Worm (Caenorhabditis elegans) whole organism, L4/young adult: ENCODE results near the gene B0563.5.

ENCODE experiments used
- W03F9.2 ChIP-seq: fragments of 150-350 bp; optimal IDR thresholded peaks from 2 replicates; lab custom pipeline; 2014; ENCODE audit warnings: missing biosample characterization, missing genetic modification characterization
- dao-5 ChIP-seq: sonication (generic microtip); optimal IDR thresholded peaks from 2 replicates; lab custom pipeline; 2016; ENCODE audit warnings: missing genotype, missing genetic modification characterization, moderate library complexity, missing compliant biosample characterization
- him-1 ChIP-seq: sonication (generic microtip); optimal IDR thresholded peaks from 2 replicates; lab custom pipeline; 2016; ENCODE audit warnings: missing genotype, missing genetic modification reagents, missing genetic modification characterization, missing compliant biosample characterization

The B0563.5 gene

DNA sequence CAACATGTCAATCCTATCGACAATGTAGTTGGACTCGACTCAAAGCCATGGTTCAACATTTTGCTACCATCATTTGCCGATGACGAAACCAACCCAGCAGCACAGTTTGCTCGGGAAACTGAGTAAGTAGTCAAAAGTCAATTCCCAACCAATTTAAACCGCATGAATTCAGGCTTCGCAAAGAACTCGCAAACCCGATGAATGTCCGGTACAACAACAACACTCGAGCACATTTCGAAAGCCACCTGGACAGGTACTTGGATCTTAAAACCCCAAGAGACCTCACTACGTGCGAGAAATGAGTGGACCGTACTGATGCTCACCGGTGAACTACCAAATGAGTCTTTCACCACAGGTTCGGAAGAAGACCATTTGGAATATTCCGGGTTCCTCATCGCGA lies 48.1 kb downstream of the B0563.5 start:
- TF ChIP-seq dao-5 (tag; lab: Kevin White, UChicago) (no peak), him-1 (tag; lab: Kevin White, UChicago) (no peak), W03F9.2 (tag; lab: Kevin White, UChicago) (no peak)

DNA sequence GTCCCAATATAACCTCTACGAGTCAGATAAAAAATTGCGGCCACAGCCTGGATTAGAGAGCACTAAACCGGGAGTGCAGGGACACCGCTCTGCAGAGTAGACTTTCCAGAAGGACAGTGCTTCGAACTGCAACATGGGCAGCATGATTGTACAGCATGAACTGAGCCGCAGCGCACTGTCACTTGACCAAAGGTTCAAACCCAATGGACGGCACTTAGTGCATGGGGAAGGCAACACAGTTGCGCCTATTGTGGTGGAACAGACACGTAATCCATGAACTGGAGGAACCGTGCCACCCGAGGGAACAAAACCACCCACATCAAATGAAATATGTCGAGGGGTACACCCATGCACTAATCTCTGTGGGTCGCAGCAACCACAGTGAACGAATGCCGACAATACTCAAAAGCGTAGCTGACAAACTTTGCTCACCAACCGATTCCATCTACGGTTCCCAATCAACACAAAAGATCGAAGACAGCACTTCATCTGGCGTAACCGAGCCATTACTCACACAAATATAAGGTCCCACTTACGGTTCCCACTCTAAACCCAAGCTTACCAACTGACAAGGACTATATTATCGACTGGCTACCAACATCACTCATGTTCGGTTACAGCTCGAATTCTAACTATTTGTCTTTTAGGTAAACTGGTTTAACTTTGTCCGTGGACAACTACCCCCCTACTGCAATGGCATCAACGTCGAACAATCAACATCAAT lies 49.6 kb downstream of the B0563.5 start:
- TF ChIP-seq him-1 (tag; lab: Kevin White, UChicago), result no peak
- no peak for TF ChIP-seq dao-5 (tag; lab: Kevin White, UChicago)
- TF ChIP-seq W03F9.2 (tag; lab: Kevin White, UChicago), result no peak
